Fruit fly (Drosophila melanogaster): Measurements from ENCODE around the gene CG14324.

dm6 chr3R:17616541-17616940 is 2.1 kb downstream of the CG14324 start:
- TF ChIP-seq cad (GFP tag; optimal IDR thresholded peaks at IDR 0.05): no peak
- no peak for TF ChIP-seq zen (tag; optimal IDR thresholded peaks at IDR 0.05)
- TF ChIP-seq maf-S (GFP tag; optimal IDR thresholded peaks at IDR 0.05): no peak
- no peak for TF ChIP-seq Xbp1 (GFP tag; optimal IDR thresholded peaks at IDR 0.05)
- no peak for TF ChIP-seq caup (GFP tag; optimal IDR thresholded peaks at IDR 0.05; ENCODE audit: severe bottlenecking)
- no peak for TF ChIP-seq vvl (GFP tag; IDR thresholded peaks at IDR 0.05)
- TF ChIP-seq CG31224 (GFP tag; IDR thresholded peaks at IDR 0.05): no peak
- no peak for TF ChIP-seq sens-2 (GFP tag; IDR thresholded peaks at IDR 0.05)
- no peak for TF ChIP-seq CG34224 (GFP tag; IDR thresholded peaks at IDR 0.05; ENCODE audit: partially characterized antibody)
- no peak for TF ChIP-seq Scr (GFP tag; IDR thresholded peaks at IDR 0.05; ENCODE audit: partially characterized antibody)
- TF ChIP-seq CG6175 (GFP tag; IDR thresholded peaks at IDR 0.05): no peak
- TF ChIP-seq Nf-YC (tag; optimal IDR thresholded peaks at IDR 0.05): no peak

All from whole organism, embryonic.